Worm (Caenorhabditis elegans): ENCODE data around the gene C39E9.7.

- TF ChIP-seq mcd-1 (GFP tag; IDR thresholded peaks at IDR 0.05) (0 out of 2 replicates have a peak, but pooled peaks have one; percentile 20), akir-1 (GFP tag; optimal IDR thresholded peaks at IDR 0.05) (no peak), ceh-79 (tag; optimal IDR thresholded peaks at IDR 0.05) (no peak)
Measured at ce11 chrIV:13082836-13083763, 6.6 kb upstream of the C39E9.7 start.
